Fruit fly (Drosophila melanogaster) whole organism, embryonic: ENCODE data around the gene CG11842.

Experiments used
- Abd-B ChIP-seq: fragments of 200-800 bp; sonication (Bioruptor generic); optimal IDR thresholded peaks from 2 replicates; lab custom pipeline; 2018; ENCODE audit warnings: missing biosample characterization, mild to moderate bottlenecking, missing genetic modification characterization, moderate library complexity
- Adf1 ChIP-seq: fragments of 200-800 bp; sonication (Bioruptor generic); IDR thresholded peaks from 2 replicates; pipeline ENCODE4 v1.3.6; 2022; ENCODE audit warnings: missing biosample characterization, missing genetic modification characterization
- Asciz ChIP-seq: fragments of 200-800 bp; sonication (Bioruptor generic); optimal IDR thresholded peaks from 2 replicates; lab custom pipeline; 2017; ENCODE audit warnings: missing biosample characterization, mild to moderate bottlenecking, missing genetic modification characterization, missing genetic modification reagents
- Bdp1 ChIP-seq: fragments of 200-800 bp; sonication (Bioruptor generic); optimal IDR thresholded peaks from 3 replicates; lab custom pipeline; 2016; ENCODE audit warnings: missing biosample characterization, missing genetic modification characterization
- Bteb2 ChIP-seq: fragments of 200-800 bp; sonication (Bioruptor generic); optimal IDR thresholded peaks from 2 replicates; lab custom pipeline; 2016; ENCODE audit warnings: missing biosample characterization, missing genetic modification characterization
- CG10147 ChIP-seq: fragments of 200-800 bp; sonication (Bioruptor generic); optimal IDR thresholded peaks from 2 replicates; lab custom pipeline; 2019; ENCODE audit warnings: missing biosample characterization, mild to moderate bottlenecking, missing genetic modification characterization, moderate library complexity
- CG10462 ChIP-seq: fragments of 200-800 bp; sonication (Bioruptor generic); optimal IDR thresholded peaks from 2 replicates; lab custom pipeline; 2016; ENCODE audit warnings: missing biosample characterization, missing genetic modification characterization
- CG11723 ChIP-seq: fragments of 200-800 bp; sonication (Bioruptor generic); optimal IDR thresholded peaks from 2 replicates; lab custom pipeline; 2017; ENCODE audit warnings: missing biosample characterization, mild to moderate bottlenecking, missing genetic modification characterization
- CG12219 ChIP-seq: fragments of 200-800 bp; sonication (Bioruptor generic); optimal IDR thresholded peaks from 3 replicates; lab custom pipeline; 2018; ENCODE audit warnings: missing biosample characterization, mild to moderate bottlenecking, missing genetic modification characterization
- CG12391 ChIP-seq: fragments of 200-800 bp; sonication (Bioruptor generic); optimal IDR thresholded peaks from 3 replicates; lab custom pipeline; 2018; ENCODE audit warnings: missing biosample characterization, mild to moderate bottlenecking, missing genetic modification characterization, moderate library complexity
- CG12942 ChIP-seq: fragments of 200-800 bp; sonication (Bioruptor generic); optimal IDR thresholded peaks from 3 replicates; lab custom pipeline; 2016; ENCODE audit warnings: missing biosample characterization, missing genetic modification characterization
- CG13775 ChIP-seq: fragments of 200-800 bp; sonication (Bioruptor generic); optimal IDR thresholded peaks from 3 replicates; lab custom pipeline; 2017; ENCODE audit warnings: missing biosample characterization, mild to moderate bottlenecking, missing genetic modification characterization
- CG17186 ChIP-seq: fragments of 200-800 bp; sonication (Bioruptor generic); optimal IDR thresholded peaks from 3 replicates; lab custom pipeline; 2017; ENCODE audit warnings: missing biosample characterization, missing genetic modification reagents, missing genetic modification characterization
- CG2116 ChIP-seq: fragments of 200-800 bp; sonication (Bioruptor generic); optimal IDR thresholded peaks from 3 replicates; lab custom pipeline; 2018; ENCODE audit warnings: missing biosample characterization, mild to moderate bottlenecking, missing genetic modification characterization
- CG30403 ChIP-seq: fragments of 200-800 bp; sonication (Bioruptor generic); optimal IDR thresholded peaks from 3 replicates; lab custom pipeline; 2016; ENCODE audit warnings: missing biosample characterization, missing genetic modification characterization
- CG5180 ChIP-seq: fragments of 200-800 bp; sonication (Bioruptor generic); optimal IDR thresholded peaks from 3 replicates; lab custom pipeline; 2017; ENCODE audit warnings: missing biosample characterization, missing genetic modification characterization, mild to moderate bottlenecking, moderate library complexity, missing genetic modification reagents
- CG6765 ChIP-seq: fragments of 200-800 bp; sonication (Bioruptor generic); optimal IDR thresholded peaks from 3 replicates; lab custom pipeline; 2017; ENCODE audit warnings: missing biosample characterization, mild to moderate bottlenecking, missing genetic modification characterization
- CG8089 ChIP-seq: fragments of 200-800 bp; sonication (Bioruptor generic); optimal IDR thresholded peaks from 3 replicates; lab custom pipeline; 2016; ENCODE audit warnings: missing biosample characterization, missing genetic modification characterization
- CTCF ChIP-seq: fragments of 200-800 bp; sonication (Bioruptor generic); optimal IDR thresholded peaks from 2 replicates; lab custom pipeline; 2017; ENCODE audit warnings: missing biosample characterization, mild to moderate bottlenecking, missing genetic modification characterization, moderate library complexity
- Dad ChIP-seq: fragments of 200-800 bp; sonication (Bioruptor generic); optimal IDR thresholded peaks from 3 replicates; lab custom pipeline; 2016; ENCODE audit warnings: missing biosample characterization, missing genetic modification characterization
- Dfd ChIP-seq, 2 experiments: fragments of >200 bp; optimal IDR thresholded peaks; 2 replicates each; lab custom pipeline; 2017; ENCODE audit warnings: missing biosample characterization in 2 of 2, missing genetic modification characterization in 2 of 2
- Dll ChIP-seq: fragments of 200-800 bp; sonication (Bioruptor generic); IDR thresholded peaks from 4 replicates; pipeline ENCODE4 v1.3.6; 2022; ENCODE audit warnings: missing biosample characterization, missing genetic modification characterization; ENCODE audit not compliant: partially characterized antibody
- HLH54F ChIP-seq: fragments of 200-800 bp; sonication (Bioruptor generic); optimal IDR thresholded peaks from 3 replicates; lab custom pipeline; 2016; ENCODE audit warnings: missing biosample characterization, missing genetic modification characterization
- Hmr ChIP-seq: fragments of 200-800 bp; sonication (Bioruptor generic); optimal IDR thresholded peaks from 3 replicates; lab custom pipeline; 2017; ENCODE audit warnings: mild to moderate bottlenecking, missing biosample characterization, missing genetic modification reagents, missing genetic modification characterization
- Hmx ChIP-seq: fragments of 200-800 bp; sonication (Bioruptor generic); optimal IDR thresholded peaks from 2 replicates; lab custom pipeline; 2016; ENCODE audit warnings: missing biosample characterization, missing genetic modification characterization
- Mad ChIP-seq: fragments of 200-800 bp; sonication (Bioruptor generic); optimal IDR thresholded peaks from 2 replicates; lab custom pipeline; 2016; ENCODE audit warnings: missing biosample characterization, missing genetic modification characterization
- Mes4 ChIP-seq: fragments of 200-800 bp; sonication (Bioruptor generic); optimal IDR thresholded peaks from 2 replicates; lab custom pipeline; 2016; ENCODE audit warnings: missing biosample characterization, missing genetic modification characterization
- NfI ChIP-seq: fragments of 200-800 bp; sonication (Bioruptor generic); optimal IDR thresholded peaks from 3 replicates; lab custom pipeline; 2018; ENCODE audit warnings: missing biosample characterization, mild to moderate bottlenecking, missing genetic modification characterization, moderate library complexity
- Optix ChIP-seq: fragments of 200-800 bp; sonication (Bioruptor generic); IDR thresholded peaks from 3 replicates; pipeline ENCODE4 v1.3.6; 2022; ENCODE audit warnings: missing biosample characterization, missing genetic modification characterization
- PHDP ChIP-seq: fragments of 200-800 bp; sonication (Bioruptor generic); optimal IDR thresholded peaks from 3 replicates; lab custom pipeline; 2018; ENCODE audit warnings: missing biosample characterization, mild to moderate bottlenecking, missing genetic modification characterization, moderate library complexity
- Ravus ChIP-seq: fragments of 200-800 bp; sonication (Bioruptor generic); IDR thresholded peaks from 2 replicates; pipeline ENCODE4 v1.3.6; 2022; ENCODE audit warnings: missing biosample characterization, missing genetic modification characterization
- Rfx ChIP-seq: fragments of 200-800 bp; sonication (Bioruptor generic); IDR thresholded peaks from 2 replicates; pipeline ENCODE4 v1.3.6; 2022; ENCODE audit warnings: missing biosample characterization, missing genetic modification characterization
- Ssrp ChIP-seq: fragments of 200-800 bp; sonication (Bioruptor generic); optimal IDR thresholded peaks from 2 replicates; lab custom pipeline; 2018; ENCODE audit warnings: missing biosample characterization, mild to moderate bottlenecking, missing genetic modification characterization, moderate library complexity
- amos ChIP-seq: fragments of 200-800 bp; sonication (Bioruptor generic); IDR thresholded peaks from 2 replicates; pipeline ENCODE4 v1.3.6; 2022; ENCODE audit warnings: missing biosample characterization, missing genetic modification characterization; ENCODE audit not compliant: partially characterized antibody
- ap ChIP-seq: fragments of 200-800 bp; sonication (Bioruptor generic); IDR thresholded peaks from 2 replicates; pipeline ENCODE4 v1.3.6; 2022; ENCODE audit warnings: missing biosample characterization, missing genetic modification characterization
- ash1 ChIP-seq: fragments of 200-800 bp; sonication (Bioruptor generic); optimal IDR thresholded peaks from 2 replicates; lab custom pipeline; 2018; ENCODE audit warnings: missing biosample characterization, mild to moderate bottlenecking, missing genetic modification characterization
- az2 ChIP-seq: fragments of 200-800 bp; sonication (Bioruptor generic); optimal IDR thresholded peaks from 3 replicates; lab custom pipeline; 2016; ENCODE audit warnings: missing biosample characterization, missing genetic modification characterization
- chinmo ChIP-seq: fragments of 200-800 bp; sonication (Bioruptor generic); IDR thresholded peaks from 4 replicates; pipeline ENCODE4 v1.3.6; 2022; ENCODE audit warnings: missing biosample characterization, missing genetic modification characterization; ENCODE audit not compliant: partially characterized antibody
- dati ChIP-seq: fragments of 200-800 bp; sonication (Bioruptor generic); IDR thresholded peaks from 2 replicates; pipeline ENCODE4 v1.3.6; 2022; ENCODE audit warnings: missing biosample characterization, missing genetic modification characterization
- gsb-n ChIP-seq: fragments of 200-800 bp; sonication (Bioruptor generic); optimal IDR thresholded peaks from 3 replicates; lab custom pipeline; 2018; ENCODE audit warnings: missing biosample characterization, mild to moderate bottlenecking, missing genetic modification characterization
- kni ChIP-seq: fragments of 200-800 bp; sonication (Bioruptor generic); optimal IDR thresholded peaks from 3 replicates; lab custom pipeline; 2017; ENCODE audit warnings: mild to moderate bottlenecking, missing biosample characterization, missing genetic modification reagents, missing genetic modification characterization
- lbe ChIP-seq: fragments of 200-800 bp; sonication (Bioruptor generic); optimal IDR thresholded peaks from 2 replicates; lab custom pipeline; 2016; ENCODE audit warnings: missing biosample characterization, mild to moderate bottlenecking, missing genetic modification characterization
- lola ChIP-seq, 3 experiments: fragments of >200 bp in 2 of 3; fragments of 200-800 bp in 1 of 3; sonication (Bioruptor generic) in 1 of 3; optimal IDR thresholded peaks; 2 replicates each; lab custom pipeline; 2017 to 2019; ENCODE audit warnings: missing biosample characterization in 3 of 3, missing genetic modification characterization in 3 of 3, mild to moderate bottlenecking in 1 of 3, moderate library complexity in 1 of 3
- org-1 ChIP-seq: fragments of 200-800 bp; sonication (Bioruptor generic); optimal IDR thresholded peaks from 2 replicates; lab custom pipeline; 2017; ENCODE audit warnings: missing biosample characterization, missing genetic modification characterization
- p53 ChIP-seq: fragments of 200-800 bp; sonication (Bioruptor generic); optimal IDR thresholded peaks from 2 replicates; lab custom pipeline; 2016; ENCODE audit warnings: missing biosample characterization, missing genetic modification characterization
- pros ChIP-seq: fragments of 200-800 bp; sonication (Bioruptor generic); optimal IDR thresholded peaks from 3 replicates; lab custom pipeline; 2019; ENCODE audit warnings: missing biosample characterization, mild to moderate bottlenecking, missing genetic modification characterization, moderate library complexity
- row ChIP-seq: fragments of 200-800 bp; sonication (Bioruptor generic); IDR thresholded peaks from 3 replicates; pipeline ENCODE4 v1.3.6; 2022; ENCODE audit warnings: missing biosample characterization, missing genetic modification characterization
- run ChIP-seq: fragments of 200-800 bp; sonication (Bioruptor generic); optimal IDR thresholded peaks from 3 replicates; lab custom pipeline; 2018; ENCODE audit warnings: missing biosample characterization, mild to moderate bottlenecking, missing genetic modification characterization
- sqz ChIP-seq: fragments of 200-800 bp; sonication (Bioruptor generic); optimal IDR thresholded peaks from 3 replicates; lab custom pipeline; 2018; ENCODE audit warnings: missing biosample characterization, mild to moderate bottlenecking, missing genetic modification characterization
- stwl ChIP-seq: fragments of 200-800 bp; sonication (Bioruptor generic); optimal IDR thresholded peaks from 3 replicates; lab custom pipeline; 2018; ENCODE audit warnings: missing biosample characterization, mild to moderate bottlenecking, missing genetic modification characterization, moderate library complexity

The CG11842 gene

DNA sequence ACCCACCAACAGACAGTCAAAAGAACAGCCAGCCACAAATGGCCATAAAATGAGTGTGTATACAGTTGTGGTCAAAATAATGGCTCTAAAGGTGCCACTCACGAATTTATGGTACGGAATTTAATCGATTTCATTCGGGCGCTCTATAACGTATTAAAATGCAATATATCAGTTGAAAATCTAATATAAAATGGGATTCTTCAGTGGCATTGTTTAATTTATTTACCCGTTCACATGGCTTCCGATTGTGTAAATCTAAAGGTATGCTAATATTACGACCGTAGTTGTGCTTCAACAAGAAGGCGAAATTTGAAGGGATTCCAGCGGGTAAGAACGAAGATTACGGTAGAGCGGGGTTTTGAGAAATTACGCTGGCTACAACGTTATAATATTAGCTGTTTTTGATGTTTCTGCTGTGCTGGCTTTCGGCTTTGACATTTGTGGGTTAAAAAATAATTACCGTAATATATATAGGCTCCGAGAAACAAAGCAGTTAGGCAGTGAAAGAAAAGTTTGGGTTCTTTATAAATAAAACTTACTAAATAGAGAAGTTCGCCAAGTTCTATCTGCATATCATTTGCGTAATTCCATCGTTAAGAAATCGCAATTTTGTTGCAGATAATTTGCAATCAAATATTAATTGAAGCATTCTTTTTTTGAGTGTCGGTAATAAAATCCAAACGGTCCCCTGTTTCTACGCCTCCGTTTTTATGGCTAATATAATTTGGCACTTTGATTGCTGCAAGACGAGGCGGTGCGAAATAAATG lies 23.3 kb downstream of the CG11842 start (continued):
- TF ChIP-seq org-1 (GFP tag; lab: Kevin White, UChicago) (peak; percentile 1), Optix (GFP tag; lab: Robert Waterston, UW) (no peak), Bdp1 (GFP tag; lab: Kevin White, UChicago) (no peak), p53 (GFP tag; lab: Kevin White, UChicago) (no peak), Dll (GFP tag; lab: Robert Waterston, UW) (no peak), Hmr (GFP tag; lab: Kevin White, UChicago) (peak; percentile 25), gsb-n (tag; lab: Kevin White, UChicago) (no peak), CG12219 (GFP tag; lab: Kevin White, UChicago) (no peak), Dfd (GFP tag; optimal IDR thresholded peaks at IDR 0.05; lab: Kevin White, UChicago) (no peak), CG17186 (GFP tag; lab: Kevin White, UChicago) (no peak), Adf1 (GFP tag; lab: Robert Waterston, UW) (no peak), amos (no peak), Rfx (peak; percentile 29; the same call in 1 of the 2 replicates), row (GFP tag; lab: Robert Waterston, UW) (peak; percentile 24; the same call in 1 of the 3 replicates), Asciz (GFP tag; lab: Kevin White, UChicago) (no peak), ash1 (GFP tag; lab: Kevin White, UChicago) (no peak), sqz (GFP tag; lab: Kevin White, UChicago) (no peak), run (peak; percentile 28), Ravus (GFP tag; lab: Robert Waterston, UW) (no peak), Mes4 (no peak), CTCF (no peak), CG2116 (GFP tag; lab: Kevin White, UChicago) (no peak), Bteb2 (GFP tag; lab: Kevin White, UChicago) (no peak), Dad (GFP tag; lab: Kevin White, UChicago) (no peak), az2 (no peak), ap (GFP tag; lab: Robert Waterston, UW) (no peak), CG10147 (peak; percentile 29), CG30403 (GFP tag; lab: Kevin White, UChicago) (no peak), lola (GFP tag; optimal IDR thresholded peaks at IDR 0.05; lab: Kevin White, UChicago) (no peak), dati (GFP tag; lab: Robert Waterston, UW) (no peak), CG5180 (GFP tag; lab: Kevin White, UChicago) (no peak), chinmo (no peak), kni (GFP tag; lab: Kevin White, UChicago) (no peak), PHDP (tag; lab: Kevin White, UChicago) (no peak), CG8089 (no peak), Abd-B (GFP tag; lab: Kevin White, UChicago) (peak; percentile 51), stwl (tag; lab: Kevin White, UChicago) (no peak), CG10462 (no peak), CG11723 (GFP tag; lab: Kevin White, UChicago) (no peak), Ssrp (peak; percentile 6), CG12391 (peak; percentile 13), NfI (peak; percentile 10), Hmx (no peak), lbe (GFP tag; lab: Kevin White, UChicago) (peak; percentile 9), HLH54F (GFP tag; lab: Kevin White, UChicago) (no peak), CG12942 (GFP tag; lab: Kevin White, UChicago) (peak; percentile 4), CG13775 (GFP tag; lab: Kevin White, UChicago) (peak; percentile 5), pros (GFP tag; lab: Kevin White, UChicago) (peak; percentile 10), CG6765 (GFP tag; lab: Kevin White, UChicago) (no peak), Mad (peak; percentile 23)
